Fruit fly (Drosophila melanogaster): ENCODE measurements around the gene CG16813.

- TF ChIP-seq CG8301 (tag; optimal IDR thresholded peaks at IDR 0.05) (no peak), CG13204 (GFP tag; optimal IDR thresholded peaks at IDR 0.05) (no peak), CG12605 (GFP tag; IDR thresholded peaks at IDR 0.05) (no peak), fd96Ca (GFP tag; IDR thresholded peaks at IDR 0.05) (no peak)
These were observed 12.4 kb downstream of the CG16813 start, which contains the start of gene Jhbp13 for dm6 chr2L:13239689-13240088.
